Worm (Caenorhabditis elegans) whole organism, L1 larva: ENCODE results near the gene dnc-3.

Source experiments
- nhr-12 ChIP-seq: sonication (generic microtip); optimal IDR thresholded peaks from 2 replicates; lab custom pipeline; 2017; ENCODE audit warnings: missing biosample characterization, missing genetic modification characterization
- nhr-237 ChIP-seq: fragments of 150-350 bp; optimal IDR thresholded peaks from 2 replicates; lab custom pipeline; 2014; ENCODE audit warnings: missing biosample characterization, missing genetic modification characterization
- unc-62 ChIP-seq: fragments of 150-350 bp; optimal IDR thresholded peaks from 2 replicates; lab custom pipeline; 2014; ENCODE audit warnings: missing biosample characterization, missing genetic modification reagents, missing genetic modification characterization

ce11 chrII:3546381-3546931 lies 7.1 kb upstream of the dnc-3 start, which contains the start of gene apd-3:
- TF ChIP-seq nhr-237 = no peak
- TF ChIP-seq unc-62 (GFP tag; lab: Kevin White, UChicago) = no peak
- TF ChIP-seq nhr-12 = no peak
